Worm (Caenorhabditis elegans) whole organism, L1 larva: ENCODE results near the gene zig-12.

Source experiments
- C16A3.4 ChIP-seq: fragments of 150-350 bp; optimal IDR thresholded peaks from 2 replicates; lab custom pipeline; 2014; ENCODE audit warnings: missing biosample characterization, missing genetic modification characterization
- aha-1 ChIP-seq: fragments of 150-350 bp; optimal IDR thresholded peaks from 2 replicates; lab custom pipeline; 2014; ENCODE audit warnings: missing biosample characterization, missing genetic modification characterization
- ama-1 ChIP-seq: fragments of 150-350 bp; optimal IDR thresholded peaks from 2 replicates; lab custom pipeline; 2014
- ceh-88 ChIP-seq: fragments of 200-800 bp; sonication (Bioruptor generic); IDR thresholded peaks from 2 replicates; pipeline ENCODE4 v1.3.6; 2022; ENCODE audit warnings: missing genetic modification characterization, missing compliant biosample characterization
- dpl-1 ChIP-seq, 3 experiments: fragments of 150-350 bp in 2 of 3; sonication (generic microtip) in 1 of 3; optimal IDR thresholded peaks; 2 replicates each; lab custom pipeline; 2014 to 2017; ENCODE audit warnings: missing biosample characterization in 3 of 3, missing genetic modification characterization in 3 of 3, missing genetic modification reagents in 3 of 3
- fkh-10 ChIP-seq: sonication (generic microtip); optimal IDR thresholded peaks from 2 replicates; lab custom pipeline; 2017; ENCODE audit warnings: missing biosample characterization, missing genetic modification reagents, missing genetic modification characterization
- fos-1 ChIP-seq: fragments of 150-350 bp; optimal IDR thresholded peaks from 2 replicates; lab custom pipeline; 2014; ENCODE audit warnings: missing biosample characterization, missing genetic modification characterization
- nhr-11 ChIP-seq: fragments of 150-350 bp; optimal IDR thresholded peaks from 2 replicates; lab custom pipeline; 2014; ENCODE audit warnings: missing biosample characterization, missing genetic modification characterization
- snpc-4 ChIP-seq: fragments of 150-350 bp; optimal IDR thresholded peaks from 2 replicates; lab custom pipeline; 2014; ENCODE audit warnings: missing biosample characterization, missing genetic modification characterization
- unc-62 ChIP-seq: fragments of 150-350 bp; optimal IDR thresholded peaks from 2 replicates; lab custom pipeline; 2014; ENCODE audit warnings: missing biosample characterization, missing genetic modification reagents, missing genetic modification characterization
- ztf-4 ChIP-seq: fragments of 150-350 bp; optimal IDR thresholded peaks from 2 replicates; lab custom pipeline; 2014; ENCODE audit warnings: missing biosample characterization, missing genetic modification characterization

DNA sequence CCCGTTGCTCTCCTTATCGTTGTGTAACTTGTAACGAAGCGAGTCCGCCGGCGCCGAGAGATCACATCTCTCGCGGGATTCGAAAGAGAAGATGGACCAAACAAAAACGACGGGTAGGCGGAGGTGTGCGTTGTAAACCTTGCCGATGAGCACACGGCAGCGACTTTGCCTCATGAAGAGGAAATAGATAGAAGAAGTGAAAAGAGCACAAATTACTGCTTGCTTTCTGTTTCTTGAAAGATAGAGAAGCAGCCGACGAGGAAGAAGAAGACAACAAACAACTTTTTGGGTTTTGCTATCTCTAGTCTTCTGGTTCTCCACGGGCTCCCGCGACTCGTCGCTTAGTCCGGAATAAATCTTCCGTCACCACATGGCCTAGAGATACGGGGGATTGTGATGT, 39.9 kb upstream of the zig-12 start:
- TF ChIP-seq nhr-11 (tag; lab: Kevin White, UChicago) (no peak), ceh-88 (GFP tag; lab: Robert Waterston, UW) (no peak), unc-62 (GFP tag; lab: Kevin White, UChicago) (no peak), dpl-1 (GFP tag; optimal IDR thresholded peaks at IDR 0.05; lab: Kevin White, UChicago) (no peak), fkh-10 (GFP tag; lab: Kevin White, UChicago) (no peak), ama-1 (no peak), fos-1 (tag; lab: Kevin White, UChicago) (no peak), C16A3.4 (no peak), snpc-4 (no peak), aha-1 (tag; lab: Kevin White, UChicago) (no peak), ztf-4 (tag; lab: Kevin White, UChicago) (peak; percentile 5)
